Fruit fly (Drosophila melanogaster) whole organism, embryonic: Measurements from ENCODE around the gene Dus3.

Experiments
- Atf6 ChIP-seq: fragments of 200-800 bp; sonication (Bioruptor generic); IDR thresholded peaks from 2 replicates; pipeline ENCODE4 v1.3.6; 2022; ENCODE audit warnings: missing biosample characterization, missing genetic modification characterization
- Bgb ChIP-seq: fragments of 200-800 bp; sonication (Bioruptor generic); IDR thresholded peaks from 2 replicates; pipeline ENCODE4 v1.3.6; 2022; ENCODE audit warnings: missing biosample characterization, missing genetic modification characterization; ENCODE audit not compliant: partially characterized antibody
- CG10565 ChIP-seq: fragments of 200-800 bp; sonication (Bioruptor generic); optimal IDR thresholded peaks from 3 replicates; lab custom pipeline; 2016; ENCODE audit warnings: missing biosample characterization, mild to moderate bottlenecking, missing genetic modification characterization
- CG11723 ChIP-seq: fragments of 200-800 bp; sonication (Bioruptor generic); optimal IDR thresholded peaks from 2 replicates; lab custom pipeline; 2017; ENCODE audit warnings: missing biosample characterization, mild to moderate bottlenecking, missing genetic modification characterization
- CG12219 ChIP-seq: fragments of 200-800 bp; sonication (Bioruptor generic); optimal IDR thresholded peaks from 3 replicates; lab custom pipeline; 2018; ENCODE audit warnings: missing biosample characterization, mild to moderate bottlenecking, missing genetic modification characterization
- CG14860 ChIP-seq: fragments of 200-800 bp; sonication (Bioruptor generic); IDR thresholded peaks from 3 replicates; pipeline ENCODE4 v1.3.6; 2022; ENCODE audit warnings: missing biosample characterization, missing genetic modification characterization; ENCODE audit not compliant: partially characterized antibody
- CG1529 ChIP-seq: fragments of 200-800 bp; sonication (Bioruptor generic); optimal IDR thresholded peaks from 3 replicates; lab custom pipeline; 2018; ENCODE audit warnings: missing biosample characterization, missing genetic modification characterization
- CG15514 ChIP-seq: fragments of 200-800 bp; sonication (Bioruptor generic); optimal IDR thresholded peaks from 3 replicates; lab custom pipeline; 2017; ENCODE audit warnings: missing biosample characterization, missing genetic modification characterization, mild to moderate bottlenecking, moderate library complexity, missing genetic modification reagents
- CG16779 ChIP-seq: fragments of 200-800 bp; sonication (Bioruptor generic); IDR thresholded peaks from 2 replicates; pipeline ENCODE4 v1.3.6; 2022; ENCODE audit warnings: missing biosample characterization, missing genetic modification characterization
- CG17385 ChIP-seq: fragments of 200-800 bp; sonication (Bioruptor generic); optimal IDR thresholded peaks from 3 replicates; lab custom pipeline; 2018; ENCODE audit warnings: missing biosample characterization, mild to moderate bottlenecking, missing genetic modification characterization
- CG2712 ChIP-seq: fragments of 200-800 bp; optimal IDR thresholded peaks from 3 replicates; lab custom pipeline; 2019; ENCODE audit warnings: missing biosample characterization, mild to moderate bottlenecking, missing genetic modification characterization, moderate library complexity
- CG31365 ChIP-seq: fragments of 200-800 bp; sonication (Bioruptor generic); optimal IDR thresholded peaks from 2 replicates; lab custom pipeline; 2018; ENCODE audit warnings: missing biosample characterization, mild to moderate bottlenecking, missing genetic modification characterization
- CG32532 ChIP-seq: fragments of 200-800 bp; sonication (Bioruptor generic); IDR thresholded peaks from 2 replicates; pipeline ENCODE4 v1.3.6; 2022; ENCODE audit warnings: missing biosample characterization, missing genetic modification characterization
- CG32767 ChIP-seq: fragments of 200-800 bp; sonication (Bioruptor generic); IDR thresholded peaks from 2 replicates; pipeline ENCODE4 v1.3.6; 2022; ENCODE audit warnings: missing biosample characterization, missing genetic modification characterization
- CG3838 ChIP-seq: fragments of 200-800 bp; sonication (Bioruptor generic); optimal IDR thresholded peaks from 3 replicates; lab custom pipeline; 2016; ENCODE audit warnings: missing biosample characterization, missing genetic modification characterization
- CG3995 ChIP-seq: fragments of 200-800 bp; sonication (Bioruptor generic); optimal IDR thresholded peaks from 3 replicates; lab custom pipeline; 2016; ENCODE audit warnings: missing biosample characterization, missing genetic modification characterization
- CG4282 ChIP-seq: fragments of 200-800 bp; sonication (Bioruptor generic); optimal IDR thresholded peaks from 2 replicates; lab custom pipeline; 2016; ENCODE audit warnings: missing biosample characterization, missing genetic modification characterization
- CG4328 ChIP-seq: fragments of 200-800 bp; sonication (Bioruptor generic); optimal IDR thresholded peaks from 3 replicates; lab custom pipeline; 2017; ENCODE audit warnings: missing biosample characterization, missing genetic modification reagents, missing genetic modification characterization
- CG4820 ChIP-seq: fragments of 200-800 bp; sonication (Bioruptor generic); optimal IDR thresholded peaks from 3 replicates; lab custom pipeline; 2016; ENCODE audit warnings: missing biosample characterization, missing genetic modification characterization
- CG8089 ChIP-seq: fragments of 200-800 bp; sonication (Bioruptor generic); optimal IDR thresholded peaks from 3 replicates; lab custom pipeline; 2016; ENCODE audit warnings: missing biosample characterization, missing genetic modification characterization
- CG8290 ChIP-seq, 3 experiments: fragments of 200-800 bp; sonication (Bioruptor generic); optimal IDR thresholded peaks; 2 replicates each; lab custom pipeline; 2016 to 2019; ENCODE audit warnings: missing biosample characterization in 3 of 3, missing genetic modification characterization in 3 of 3, mild to moderate bottlenecking in 2 of 3, moderate library complexity in 1 of 3
- CG8944 ChIP-seq: fragments of 200-800 bp; sonication (Bioruptor generic); optimal IDR thresholded peaks from 3 replicates; lab custom pipeline; 2016; ENCODE audit warnings: missing biosample characterization, missing genetic modification characterization
- Chrac-16 ChIP-seq: fragments of 200-800 bp; sonication (Bioruptor generic); optimal IDR thresholded peaks from 3 replicates; lab custom pipeline; 2016; ENCODE audit warnings: missing biosample characterization, missing genetic modification characterization
- CkIIα-i1 ChIP-seq: fragments of 200-800 bp; sonication (Bioruptor generic); IDR thresholded peaks from 2 replicates; pipeline ENCODE4 v1.3.6; 2022; ENCODE audit warnings: missing biosample characterization, missing genetic modification characterization
- CoRest ChIP-seq: fragments of 200-800 bp; sonication (Bioruptor generic); optimal IDR thresholded peaks from 3 replicates; lab custom pipeline; 2018; ENCODE audit warnings: missing biosample characterization, mild to moderate bottlenecking, missing genetic modification characterization, moderate library complexity
- Dll ChIP-seq: fragments of 200-800 bp; sonication (Bioruptor generic); IDR thresholded peaks from 4 replicates; pipeline ENCODE4 v1.3.6; 2022; ENCODE audit warnings: missing biosample characterization, missing genetic modification characterization; ENCODE audit not compliant: partially characterized antibody
- HmgZ ChIP-seq: fragments of 200-800 bp; sonication (Bioruptor generic); optimal IDR thresholded peaks from 2 replicates; lab custom pipeline; 2018; ENCODE audit warnings: missing biosample characterization, mild to moderate bottlenecking, missing genetic modification characterization
- Mrtf ChIP-seq: fragments of 200-800 bp; sonication (Bioruptor generic); IDR thresholded peaks from 3 replicates; pipeline ENCODE4 v1.3.6; 2022; ENCODE audit warnings: missing biosample characterization, missing genetic modification characterization
- Neu2 ChIP-seq: fragments of 200-800 bp; sonication (Bioruptor generic); optimal IDR thresholded peaks from 3 replicates; lab custom pipeline; 2016; ENCODE audit warnings: missing biosample characterization, missing genetic modification characterization, borderline replicate concordance
- Nf-YB ChIP-seq: fragments of 200-800 bp; sonication (Bioruptor generic); optimal IDR thresholded peaks from 3 replicates; lab custom pipeline; 2019; ENCODE audit warnings: missing biosample characterization, mild to moderate bottlenecking, missing genetic modification characterization, moderate library complexity
- Rx ChIP-seq: fragments of 200-800 bp; sonication (Bioruptor generic); IDR thresholded peaks from 2 replicates; pipeline ENCODE4 v1.3.6; 2022; ENCODE audit warnings: missing biosample characterization, missing genetic modification characterization
- Scr ChIP-seq: fragments of 200-800 bp; sonication (Bioruptor generic); IDR thresholded peaks from 2 replicates; pipeline ENCODE4 v1.3.6; 2022; ENCODE audit warnings: missing biosample characterization, missing genetic modification characterization; ENCODE audit not compliant: partially characterized antibody
- Sry-δ ChIP-seq: fragments of 200-800 bp; sonication (Bioruptor generic); optimal IDR thresholded peaks from 2 replicates; lab custom pipeline; 2016; ENCODE audit warnings: missing biosample characterization, missing genetic modification characterization
- Tbp ChIP-seq: fragments of >200 bp; optimal IDR thresholded peaks from 2 replicates; lab custom pipeline; 2018; ENCODE audit warnings: missing biosample characterization, missing genetic modification characterization
- Usf ChIP-seq: fragments of 200-800 bp; sonication (Bioruptor generic); optimal IDR thresholded peaks from 2 replicates; lab custom pipeline; 2017; ENCODE audit warnings: missing genotype, missing biosample characterization, missing genetic modification characterization
- cad ChIP-seq: fragments of >200 bp; optimal IDR thresholded peaks from 2 replicates; lab custom pipeline; 2017; ENCODE audit warnings: missing biosample characterization, missing genetic modification characterization
- cas ChIP-seq: fragments of 200-800 bp; sonication (Bioruptor generic); IDR thresholded peaks from 2 replicates; pipeline ENCODE4 v1.3.6; 2022; ENCODE audit warnings: missing biosample characterization, missing genetic modification characterization
- ci ChIP-seq: fragments of 200-800 bp; sonication (Bioruptor generic); IDR thresholded peaks from 3 replicates; pipeline ENCODE4 v1.3.6; 2022; ENCODE audit warnings: missing biosample characterization, missing genetic modification characterization
- cwo ChIP-seq: fragments of 200-800 bp; sonication (Bioruptor generic); optimal IDR thresholded peaks from 3 replicates; lab custom pipeline; 2017; ENCODE audit warnings: missing biosample characterization, missing genetic modification characterization, mild to moderate bottlenecking, moderate library complexity, missing genetic modification reagents
- emc ChIP-seq: fragments of 200-800 bp; sonication (Bioruptor generic); optimal IDR thresholded peaks from 2 replicates; lab custom pipeline; 2016; ENCODE audit warnings: missing biosample characterization, missing genetic modification characterization
- eyg ChIP-seq: fragments of 200-800 bp; sonication (Bioruptor generic); optimal IDR thresholded peaks from 3 replicates; lab custom pipeline; 2016; ENCODE audit warnings: missing biosample characterization, missing genetic modification characterization
- gt ChIP-seq: fragments of 200-800 bp; sonication (Bioruptor generic); IDR thresholded peaks from 2 replicates; pipeline ENCODE4 v1.3.6; 2022; ENCODE audit warnings: missing biosample characterization, missing genetic modification characterization
- hth ChIP-seq: fragments of >200 bp; optimal IDR thresholded peaks from 2 replicates; lab custom pipeline; 2017; ENCODE audit warnings: inconsistent platforms
- kni ChIP-seq: fragments of 200-800 bp; sonication (Bioruptor generic); optimal IDR thresholded peaks from 3 replicates; lab custom pipeline; 2017; ENCODE audit warnings: mild to moderate bottlenecking, missing biosample characterization, missing genetic modification reagents, missing genetic modification characterization
- nom ChIP-seq: fragments of 200-800 bp; sonication (Bioruptor generic); optimal IDR thresholded peaks from 2 replicates; lab custom pipeline; 2017; ENCODE audit warnings: missing biosample characterization, missing genetic modification characterization, mild to moderate bottlenecking, moderate library complexity, missing genetic modification reagents
- scrt ChIP-seq: fragments of 200-800 bp; sonication (Bioruptor generic); optimal IDR thresholded peaks from 2 replicates; lab custom pipeline; 2018; ENCODE audit warnings: missing biosample characterization, mild to moderate bottlenecking, missing genetic modification characterization, moderate library complexity
- sens-2 ChIP-seq: fragments of 200-800 bp; sonication (Bioruptor generic); IDR thresholded peaks from 2 replicates; pipeline ENCODE4 v1.3.6; 2022; ENCODE audit warnings: missing biosample characterization, missing genetic modification characterization
- trem ChIP-seq: fragments of 200-800 bp; optimal IDR thresholded peaks from 3 replicates; lab custom pipeline; 2019; ENCODE audit warnings: missing biosample characterization, mild to moderate bottlenecking, missing genetic modification characterization, moderate library complexity
- tx ChIP-seq: fragments of 200-800 bp; sonication (Bioruptor generic); optimal IDR thresholded peaks from 2 replicates; lab custom pipeline; 2016; ENCODE audit warnings: missing biosample characterization, missing genetic modification characterization
- vfl ChIP-seq: fragments of 200-800 bp; sonication (Bioruptor generic); optimal IDR thresholded peaks from 2 replicates; lab custom pipeline; 2016; ENCODE audit warnings: missing biosample characterization, missing genetic modification characterization

Dus3 gene

dm6 chr2L:19790553-19791320 is 32.1 kb downstream of the Dus3 start (continued):
- TF ChIP-seq CG2712 (tag; lab: Kevin White, UChicago) (peak; percentile 1), Atf6 (GFP tag; lab: Robert Waterston, UW) (no peak), vfl (GFP tag; lab: Kevin White, UChicago) (no peak), HmgZ (tag; lab: Kevin White, UChicago) (no peak), CG32532 (GFP tag; lab: Robert Waterston, UW) (no peak), CkIIα-i1 (no peak), scrt (GFP tag; lab: Kevin White, UChicago) (no peak), gt (GFP tag; lab: Robert Waterston, UW) (no peak), CG12219 (GFP tag; lab: Kevin White, UChicago) (no peak), CG1529 (GFP tag; lab: Kevin White, UChicago) (no peak), Neu2 (GFP tag; lab: Kevin White, UChicago) (no peak), CG14860 (no peak), trem (tag; lab: Kevin White, UChicago) (no peak), Tbp (GFP tag; lab: Kevin White, UChicago) (no peak), Mrtf (GFP tag; lab: Robert Waterston, UW) (no peak), CG11723 (GFP tag; lab: Kevin White, UChicago) (no peak), ci (GFP tag; lab: Robert Waterston, UW) (0 out of 3 replicates have a peak, but pooled peaks have one; percentile 32), CG10565 (GFP tag; lab: Kevin White, UChicago) (no peak), Rx (GFP tag; lab: Robert Waterston, UW) (no peak), nom (GFP tag; lab: Kevin White, UChicago) (no peak), eyg (GFP tag; lab: Kevin White, UChicago) (no peak), CG31365 (no peak), CG3838 (GFP tag; lab: Kevin White, UChicago) (no peak), sens-2 (GFP tag; lab: Robert Waterston, UW) (no peak), Usf (GFP tag; lab: Kevin White, UChicago) (no peak), hth (lab: Kevin White, UChicago) (no peak), CG4820 (GFP tag; lab: Kevin White, UChicago) (no peak), tx (GFP tag; lab: Kevin White, UChicago) (no peak), cas (GFP tag; lab: Robert Waterston, UW) (no peak), Scr (GFP tag; lab: Robert Waterston, UW) (no peak), cad (GFP tag; lab: Kevin White, UChicago) (no peak), CG8944 (GFP tag; lab: Kevin White, UChicago) (no peak), Dll (no peak), cwo (no peak), Bgb (GFP tag; lab: Robert Waterston, UW) (no peak), CG17385 (GFP tag; lab: Kevin White, UChicago) (peak; percentile 78), CG4282 (GFP tag; lab: Kevin White, UChicago) (no peak), CG8089 (GFP tag; lab: Kevin White, UChicago) (no peak), Sry-δ (GFP tag; lab: Kevin White, UChicago) (no peak), CoRest (tag; lab: Kevin White, UChicago) (no peak), CG32767 (no peak), CG4328 (GFP tag; lab: Kevin White, UChicago) (no peak), Chrac-16 (GFP tag; lab: Kevin White, UChicago) (no peak), CG8290 (GFP tag; optimal IDR thresholded peaks at IDR 0.05; lab: Kevin White, UChicago) (no peak), CG8290 (tag; optimal IDR thresholded peaks at IDR 0.05; lab: Kevin White, UChicago) (no peak), CG3995 (GFP tag; lab: Kevin White, UChicago) (no peak), CG16779 (GFP tag; lab: Robert Waterston, UW) (no peak), CG15514 (GFP tag; lab: Kevin White, UChicago) (no peak), Nf-YB (no peak), kni (GFP tag; lab: Kevin White, UChicago) (no peak), emc (GFP tag; lab: Kevin White, UChicago) (no peak)
